Comparison of ENCODE assay signal across 2 fruit fly cellular contexts in genomic region chr3L:7263757-7264516, dm6.
TF ChIP-seq lines count a peak whose summit lies in the region.

Gene CG14830, minus strand, starts transcription at chr3L:7263920.

TF ChIP-seq in whole organism, embryonic, 481 proteins besides CTCF, POLR2A, EP300 and RAD21 (continued from another document):
- TF ChIP-seq Jarid2 (GFP tag; optimal IDR thresholded peaks at IDR 0.05; lab: Kevin White, UChicago) (peak; percentile 73), ci (GFP tag; IDR thresholded peaks at IDR 0.05; lab: Robert Waterston, UW) (peak; percentile 50; the same call in 1 of the 3 replicates), Awh (GFP tag; IDR thresholded peaks at IDR 0.05; lab: Robert Waterston, UW) (no peak), CG34422 (GFP tag; IDR thresholded peaks at IDR 0.05; lab: Robert Waterston, UW) (0 out of 3 replicates have a peak, but pooled peaks have one; percentile 17), zen2 (GFP tag; IDR thresholded peaks at IDR 0.05; lab: Robert Waterston, UW; ENCODE audit: partially characterized antibody) (peak; percentile 40; the same call in 1 of the 3 replicates), cg (GFP tag; optimal IDR thresholded peaks at IDR 0.05; lab: Kevin White, UChicago) (peak; percentile 4)

TF ChIP-seq in whole organism, prepupa, 60 proteins besides CTCF, POLR2A, EP300 and RAD21 (continued from another document):
- TF ChIP-seq CG8119 (GFP tag; IDR thresholded peaks at IDR 0.05; lab: Robert Waterston, UW): peak; percentile 49
- TF ChIP-seq acj6 (GFP tag; optimal IDR thresholded peaks at IDR 0.05; lab: Kevin White, UChicago): no peak
- no peak for TF ChIP-seq Sox15 (GFP tag; optimal IDR thresholded peaks at IDR 0.05; lab: Kevin White, UChicago)
- TF ChIP-seq cyc (GFP tag; optimal IDR thresholded peaks at IDR 0.05; lab: Kevin White, UChicago): peak; percentile 64
- TF ChIP-seq CG6792 (GFP tag; optimal IDR thresholded peaks at IDR 0.05; lab: Kevin White, UChicago): no peak
- TF ChIP-seq svp (GFP tag; lab: Kevin White, UChicago): peak; percentile 60
- TF ChIP-seq CG6276 (GFP tag; optimal IDR thresholded peaks at IDR 0.05; lab: Kevin White, UChicago): peak; percentile 81
- TF ChIP-seq CG32006 (GFP tag; optimal IDR thresholded peaks at IDR 0.05; lab: Kevin White, UChicago): peak; percentile 18
- TF ChIP-seq CG1621 (tag; optimal IDR thresholded peaks at IDR 0.05; lab: Kevin White, UChicago): peak; percentile 15
- TF ChIP-seq salr (GFP tag; optimal IDR thresholded peaks at IDR 0.05; lab: Kevin White, UChicago): no peak
- TF ChIP-seq fd59A (GFP tag; optimal IDR thresholded peaks at IDR 0.05; lab: Kevin White, UChicago): no peak
- peak; percentile 66 for TF ChIP-seq CG6808 (GFP tag; optimal IDR thresholded peaks at IDR 0.05; lab: Kevin White, UChicago)
- peak; percentile 10 for TF ChIP-seq CG16779 (tag; optimal IDR thresholded peaks at IDR 0.05; lab: Kevin White, UChicago)
- TF ChIP-seq CG4318 (GFP tag; optimal IDR thresholded peaks at IDR 0.05; lab: Kevin White, UChicago): no peak
- TF ChIP-seq fd85E (GFP tag; optimal IDR thresholded peaks at IDR 0.05; lab: Kevin White, UChicago): peak; percentile 3
- no peak for TF ChIP-seq achi (GFP tag; optimal IDR thresholded peaks at IDR 0.05; lab: Kevin White, UChicago)
- peak; percentile 55 for TF ChIP-seq CG9139 (GFP tag; optimal IDR thresholded peaks at IDR 0.05; lab: Kevin White, UChicago)
- TF ChIP-seq CG11902 (GFP tag; optimal IDR thresholded peaks at IDR 0.05; lab: Kevin White, UChicago): peak; percentile 32
- TF ChIP-seq Hr38 (GFP tag; optimal IDR thresholded peaks at IDR 0.05; lab: Kevin White, UChicago): no peak
- TF ChIP-seq net (GFP tag; optimal IDR thresholded peaks at IDR 0.05; lab: Kevin White, UChicago): peak; percentile 3
- peak; percentile 35 for TF ChIP-seq CG7368 (GFP tag; optimal IDR thresholded peaks at IDR 0.05; lab: Kevin White, UChicago)
- no peak for TF ChIP-seq CG3032 (tag; optimal IDR thresholded peaks at IDR 0.05; lab: Kevin White, UChicago)
- no peak for TF ChIP-seq Eip75B (GFP tag; optimal IDR thresholded peaks at IDR 0.05; lab: Kevin White, UChicago)
- TF ChIP-seq ss (GFP tag; optimal IDR thresholded peaks at IDR 0.05; lab: Kevin White, UChicago): peak; percentile 30 to 48
- no peak for TF ChIP-seq Ets21C (GFP tag; optimal IDR thresholded peaks at IDR 0.05; lab: Kevin White, UChicago)
- peak; percentile 52 for TF ChIP-seq Eip78C (GFP tag; lab: Kevin White, UChicago)
- TF ChIP-seq CG8632 (GFP tag; optimal IDR thresholded peaks at IDR 0.05; lab: Kevin White, UChicago): no peak
- TF ChIP-seq OdsH (GFP tag; optimal IDR thresholded peaks at IDR 0.05; lab: Kevin White, UChicago): no peak
- TF ChIP-seq CG3919 (GFP tag; optimal IDR thresholded peaks at IDR 0.05; lab: Kevin White, UChicago): peak; percentile 85
- TF ChIP-seq CG11294 (GFP tag; IDR thresholded peaks at IDR 0.05; lab: Robert Waterston, UW): no peak
- no peak for TF ChIP-seq Met (GFP tag; optimal IDR thresholded peaks at IDR 0.05; lab: Kevin White, UChicago)
- peak; percentile 74 for TF ChIP-seq spab (GFP tag; optimal IDR thresholded peaks at IDR 0.05; lab: Kevin White, UChicago)
- peak; percentile 53 for TF ChIP-seq CG6163 (GFP tag; IDR thresholded peaks at IDR 0.05; lab: Robert Waterston, UW)
- peak; percentile 49 for TF ChIP-seq Blimp-1 (GFP tag; optimal IDR thresholded peaks at IDR 0.05; lab: Kevin White, UChicago)
- no peak for TF ChIP-seq dac (GFP tag; optimal IDR thresholded peaks at IDR 0.05; lab: Kevin White, UChicago)
- TF ChIP-seq topi (GFP tag; optimal IDR thresholded peaks at IDR 0.05; lab: Kevin White, UChicago): peak; percentile 41
- TF ChIP-seq CG6854 (GFP tag; optimal IDR thresholded peaks at IDR 0.05; lab: Kevin White, UChicago): no peak
- TF ChIP-seq Lpt (GFP tag; optimal IDR thresholded peaks at IDR 0.05; lab: Kevin White, UChicago): peak; percentile 83
